Fruit fly (Drosophila melanogaster) whole organism, larva: ENCODE data around the gene Notum.
A peak's percentile ranks its signal among the peaks of the same experiment; 100 is the strongest.

Experiments used
- noc ChIP-seq: fragments of 200-800 bp; sonication (Bioruptor generic); optimal IDR thresholded peaks from 3 replicates; lab custom pipeline; 2019; ENCODE audit warnings: missing biosample characterization, mild to moderate bottlenecking, missing genetic modification characterization, moderate library complexity

Gene Notum

dm6 chr3L:16052145-16053025, 29.1 kb downstream of the Notum start:
- no peak for TF ChIP-seq noc

dm6 chr3L:16053026-16053556, 29.8 kb downstream of the Notum start:
- no peak for TF ChIP-seq noc

- TF ChIP-seq noc = peak; percentile 32
Measured at dm6 chr3L:16054095-16054494, 30.8 kb downstream of the Notum start.

- no peak for TF ChIP-seq noc
Measured at dm6 chr3L:16056101-16056891, 33.0 kb downstream of the Notum start.

dm6 chr3L:16060806-16061600, 37.7 kb downstream of the Notum start:
- peak; percentile 89 for TF ChIP-seq noc

dm6 chr3L:16082251-16082650, 59.0 kb downstream of the Notum start, which contains the start of gene CG33258:
Gene CG33258, plus strand, starts transcription at chr3L:16082551.
- no peak for TF ChIP-seq noc
